Fruit fly (Drosophila melanogaster) whole organism, embryonic: ENCODE data around the gene Sptr.
A peak's percentile ranks its signal among the peaks of the same experiment; 100 is the strongest.

Experiments
- Atf-2 ChIP-seq: fragments of 200-800 bp; sonication (Bioruptor generic); optimal IDR thresholded peaks from 2 replicates; lab custom pipeline; 2016; ENCODE audit warnings: missing biosample characterization, missing genetic modification characterization
- CG10321 ChIP-seq: fragments of 200-800 bp; sonication (Bioruptor generic); IDR thresholded peaks from 2 replicates; pipeline ENCODE4 v1.3.6; 2022; ENCODE audit warnings: missing biosample characterization, missing genetic modification characterization
- CG11247 ChIP-seq: fragments of 200-800 bp; sonication (Bioruptor generic); IDR thresholded peaks from 2 replicates; pipeline ENCODE4 v1.3.6; 2022; ENCODE audit warnings: missing biosample characterization, missing genetic modification characterization
- CG12071 ChIP-seq: fragments of 200-800 bp; sonication (Bioruptor generic); optimal IDR thresholded peaks from 3 replicates; lab custom pipeline; 2018; ENCODE audit warnings: missing biosample characterization, mild to moderate bottlenecking, missing genetic modification characterization
- CG1233 ChIP-seq: fragments of 200-800 bp; sonication (Bioruptor generic); optimal IDR thresholded peaks from 4 replicates; lab custom pipeline; 2018; ENCODE audit warnings: missing biosample characterization, mild to moderate bottlenecking, missing genetic modification characterization
- CG13775 ChIP-seq: fragments of 200-800 bp; sonication (Bioruptor generic); optimal IDR thresholded peaks from 3 replicates; lab custom pipeline; 2017; ENCODE audit warnings: missing biosample characterization, mild to moderate bottlenecking, missing genetic modification characterization
- CG15073 ChIP-seq: fragments of 200-800 bp; sonication (Bioruptor generic); optimal IDR thresholded peaks from 2 replicates; lab custom pipeline; 2016; ENCODE audit warnings: missing biosample characterization, missing genetic modification characterization
- CG15479 ChIP-seq: fragments of 200-800 bp; sonication (Bioruptor generic); optimal IDR thresholded peaks from 3 replicates; lab custom pipeline; 2019; ENCODE audit warnings: missing biosample characterization, mild to moderate bottlenecking, missing genetic modification characterization, moderate library complexity
- CG1603 ChIP-seq: fragments of 200-800 bp; sonication (Bioruptor generic); optimal IDR thresholded peaks from 2 replicates; lab custom pipeline; 2019; ENCODE audit warnings: missing biosample characterization, mild to moderate bottlenecking, missing genetic modification characterization, moderate library complexity
- CG18011 ChIP-seq: fragments of 200-800 bp; sonication (Bioruptor generic); optimal IDR thresholded peaks from 2 replicates; lab custom pipeline; 2017; ENCODE audit warnings: missing biosample characterization, missing genetic modification characterization, mild to moderate bottlenecking, moderate library complexity, missing genotype
- CG32532 ChIP-seq: fragments of 200-800 bp; sonication (Bioruptor generic); IDR thresholded peaks from 2 replicates; pipeline ENCODE4 v1.3.6; 2022; ENCODE audit warnings: missing biosample characterization, missing genetic modification characterization
- CG5245 ChIP-seq: fragments of 200-800 bp; sonication (Bioruptor generic); optimal IDR thresholded peaks from 3 replicates; lab custom pipeline; 2016; ENCODE audit warnings: missing biosample characterization, missing genetic modification characterization
- CG7839 ChIP-seq: fragments of 200-800 bp; sonication (Bioruptor generic); optimal IDR thresholded peaks from 3 replicates; lab custom pipeline; 2018; ENCODE audit warnings: missing biosample characterization, mild to moderate bottlenecking, missing genetic modification characterization, moderate library complexity
- CG7928 ChIP-seq: fragments of 200-800 bp; sonication (Bioruptor generic); optimal IDR thresholded peaks from 2 replicates; lab custom pipeline; 2017; ENCODE audit warnings: missing biosample characterization, mild to moderate bottlenecking, missing genetic modification characterization
- CG8290 ChIP-seq, 3 experiments: fragments of 200-800 bp; sonication (Bioruptor generic); optimal IDR thresholded peaks; 2 replicates each; lab custom pipeline; 2016 to 2019; ENCODE audit warnings: missing biosample characterization in 3 of 3, missing genetic modification characterization in 3 of 3, mild to moderate bottlenecking in 2 of 3, moderate library complexity in 1 of 3
- CG9609 ChIP-seq: fragments of 200-800 bp; sonication (Bioruptor generic); optimal IDR thresholded peaks from 3 replicates; lab custom pipeline; 2016; ENCODE audit warnings: missing biosample characterization, missing genetic modification characterization
- CG9932 ChIP-seq: fragments of 200-800 bp; sonication (Bioruptor generic); IDR thresholded peaks from 2 replicates; pipeline ENCODE4 v1.3.6; 2022; ENCODE audit warnings: missing biosample characterization, missing genetic modification characterization
- Dbx ChIP-seq: fragments of 200-800 bp; sonication (Bioruptor generic); IDR thresholded peaks from 3 replicates; pipeline ENCODE4 v1.3.6; 2022; ENCODE audit warnings: missing biosample characterization, missing genetic modification characterization
- Ets65A ChIP-seq: fragments of 200-800 bp; sonication (Bioruptor generic); peaks from one replicate; lab custom pipeline; 2016; ENCODE audit warnings: missing biosample characterization, missing genetic modification characterization
- HLH3B ChIP-seq: fragments of 200-800 bp; sonication (Bioruptor generic); IDR thresholded peaks from 2 replicates; pipeline ENCODE4 v1.3.6; 2022; ENCODE audit warnings: missing biosample characterization, missing genetic modification characterization
- Hr3 ChIP-seq: fragments of 200-800 bp; sonication (Bioruptor generic); optimal IDR thresholded peaks from 3 replicates; lab custom pipeline; 2016; ENCODE audit warnings: missing biosample characterization, missing genetic modification characterization
- Hr39 ChIP-seq: fragments of >200 bp; optimal IDR thresholded peaks from 2 replicates; lab custom pipeline; 2017
- Hr78 ChIP-seq, 2 experiments: fragments of 200-800 bp in 1 of 2; fragments of >200 bp in 1 of 2; sonication (Bioruptor generic) in 1 of 2; optimal IDR thresholded peaks; 2 replicates each; lab custom pipeline; 2017 to 2019; ENCODE audit warnings: missing biosample characterization in 2 of 2, missing genetic modification characterization in 2 of 2, mild to moderate bottlenecking in 1 of 2, moderate library complexity in 1 of 2
- Lhr ChIP-seq: fragments of 200-800 bp; sonication (Bioruptor generic); optimal IDR thresholded peaks from 3 replicates; lab custom pipeline; 2017; ENCODE audit warnings: mild to moderate bottlenecking, missing biosample characterization, missing genetic modification reagents, missing genetic modification characterization
- Sin3A ChIP-seq: fragments of >200 bp; optimal IDR thresholded peaks from 2 replicates; lab custom pipeline; 2018
- Sry-β ChIP-seq: fragments of 200-800 bp; sonication (Bioruptor generic); optimal IDR thresholded peaks from 2 replicates; lab custom pipeline; 2018; ENCODE audit warnings: missing biosample characterization, mild to moderate bottlenecking, missing genetic modification characterization, moderate library complexity
- Trl ChIP-seq, 3 experiments: fragments of >200 bp in 2 of 3; fragments of 200-800 bp in 1 of 3; sonication (Bioruptor generic) in 1 of 3; optimal IDR thresholded peaks; 2 replicates in 1 of 3; 3 replicates in 2 of 3; lab custom pipeline; 2016 to 2017; ENCODE audit warnings: missing biosample characterization in 1 of 3, missing genetic modification characterization in 1 of 3
- Xbp1 ChIP-seq: fragments of 200-800 bp; sonication (Bioruptor generic); optimal IDR thresholded peaks from 3 replicates; lab custom pipeline; 2016; ENCODE audit warnings: missing biosample characterization, mild to moderate bottlenecking, missing genetic modification characterization
- ac ChIP-seq: fragments of 200-800 bp; sonication (Bioruptor generic); optimal IDR thresholded peaks from 3 replicates; lab custom pipeline; 2017; ENCODE audit warnings: missing biosample characterization, mild to moderate bottlenecking, missing genetic modification characterization
- amos ChIP-seq: fragments of 200-800 bp; sonication (Bioruptor generic); IDR thresholded peaks from 2 replicates; pipeline ENCODE4 v1.3.6; 2022; ENCODE audit warnings: missing biosample characterization, missing genetic modification characterization; ENCODE audit not compliant: partially characterized antibody
- ato ChIP-seq: fragments of 200-800 bp; sonication (Bioruptor generic); IDR thresholded peaks from 2 replicates; pipeline ENCODE4 v1.3.6; 2022; ENCODE audit warnings: missing biosample characterization, missing genetic modification characterization; ENCODE audit not compliant: partially characterized antibody
- caup ChIP-seq: fragments of 200-800 bp; sonication (Bioruptor generic); optimal IDR thresholded peaks from 3 replicates; lab custom pipeline; 2017; ENCODE audit warnings: missing biosample characterization, mild to moderate bottlenecking, missing genetic modification characterization, moderate library complexity; ENCODE audit not compliant: severe bottlenecking
- cg ChIP-seq: fragments of 200-800 bp; sonication (Bioruptor generic); optimal IDR thresholded peaks from 3 replicates; lab custom pipeline; 2019; ENCODE audit warnings: missing biosample characterization, mild to moderate bottlenecking, missing genetic modification characterization, moderate library complexity
- chm ChIP-seq: fragments of 200-800 bp; sonication (Bioruptor generic); IDR thresholded peaks from 2 replicates; pipeline ENCODE4 v1.3.6; 2022; ENCODE audit warnings: missing biosample characterization, missing genetic modification characterization
- ci ChIP-seq: fragments of 200-800 bp; sonication (Bioruptor generic); IDR thresholded peaks from 3 replicates; pipeline ENCODE4 v1.3.6; 2022; ENCODE audit warnings: missing biosample characterization, missing genetic modification characterization
- dati ChIP-seq: fragments of 200-800 bp; sonication (Bioruptor generic); IDR thresholded peaks from 2 replicates; pipeline ENCODE4 v1.3.6; 2022; ENCODE audit warnings: missing biosample characterization, missing genetic modification characterization
- eve ChIP-seq, 2 experiments: fragments of >200 bp; optimal IDR thresholded peaks; 2 replicates each; lab custom pipeline; 2017; ENCODE audit warnings: missing biosample characterization in 2 of 2, missing genetic modification characterization in 2 of 2
- fru ChIP-seq: fragments of >200 bp; optimal IDR thresholded peaks from 2 replicates; lab custom pipeline; 2017
- gt ChIP-seq: fragments of 200-800 bp; sonication (Bioruptor generic); IDR thresholded peaks from 2 replicates; pipeline ENCODE4 v1.3.6; 2022; ENCODE audit warnings: missing biosample characterization, missing genetic modification characterization
- her ChIP-seq: fragments of 200-800 bp; sonication (Bioruptor generic); optimal IDR thresholded peaks from 2 replicates; lab custom pipeline; 2016; ENCODE audit warnings: missing biosample characterization, missing genetic modification characterization
- lbe ChIP-seq: fragments of 200-800 bp; sonication (Bioruptor generic); optimal IDR thresholded peaks from 2 replicates; lab custom pipeline; 2016; ENCODE audit warnings: missing biosample characterization, mild to moderate bottlenecking, missing genetic modification characterization
- lov ChIP-seq, 2 experiments: fragments of 200-800 bp in 1 of 2; fragments of >200 bp in 1 of 2; sonication (Bioruptor generic) in 1 of 2; IDR thresholded peaks in 1 of 2; optimal IDR thresholded peaks in 1 of 2; 2 replicates in 1 of 2; 3 replicates in 1 of 2; pipeline versions ENCODE4 v1.3.6 to Lab custom; 2017 to 2022; ENCODE audit warnings: missing biosample characterization in 1 of 2, missing genetic modification characterization in 1 of 2
- luna ChIP-seq: fragments of 200-800 bp; sonication (Bioruptor generic); optimal IDR thresholded peaks from 2 replicates; lab custom pipeline; 2016; ENCODE audit warnings: missing biosample characterization, missing genetic modification characterization
- nau ChIP-seq: fragments of 200-800 bp; sonication (Bioruptor generic); optimal IDR thresholded peaks from 3 replicates; lab custom pipeline; 2017; ENCODE audit warnings: missing biosample characterization, mild to moderate bottlenecking, missing genetic modification characterization, missing genetic modification reagents
- peb ChIP-seq: fragments of 200-800 bp; sonication (Bioruptor generic); IDR thresholded peaks from 2 replicates; pipeline ENCODE4 v1.3.6; 2022; ENCODE audit warnings: missing biosample characterization, missing genetic modification characterization
- pfk ChIP-seq: fragments of 200-800 bp; sonication (Bioruptor generic); optimal IDR thresholded peaks from 2 replicates; lab custom pipeline; 2018; ENCODE audit warnings: missing biosample characterization, mild to moderate bottlenecking, missing genetic modification characterization, moderate library complexity
- pho ChIP-seq: fragments of 200-800 bp; sonication (Bioruptor generic); optimal IDR thresholded peaks from 2 replicates; lab custom pipeline; 2016; ENCODE audit warnings: missing biosample characterization, missing genetic modification characterization
- seq ChIP-seq: fragments of 200-800 bp; sonication (Bioruptor generic); IDR thresholded peaks from 2 replicates; pipeline ENCODE4 v1.3.6; 2022; ENCODE audit warnings: missing biosample characterization, missing genetic modification characterization
- sisA ChIP-seq: fragments of 200-800 bp; sonication (Bioruptor generic); IDR thresholded peaks from 2 replicates; pipeline ENCODE4 v1.3.6; 2022; ENCODE audit warnings: missing biosample characterization, missing genetic modification characterization
- sob ChIP-seq: fragments of 200-800 bp; sonication (Bioruptor generic); IDR thresholded peaks from 2 replicates; pipeline ENCODE4 v1.3.6; 2022; ENCODE audit warnings: missing biosample characterization, missing genetic modification characterization
- zfh2 ChIP-seq: fragments of 200-800 bp; sonication (Bioruptor generic); optimal IDR thresholded peaks from 2 replicates; lab custom pipeline; 2016; ENCODE audit warnings: missing biosample characterization, missing genetic modification characterization

Sptr gene

DNA sequence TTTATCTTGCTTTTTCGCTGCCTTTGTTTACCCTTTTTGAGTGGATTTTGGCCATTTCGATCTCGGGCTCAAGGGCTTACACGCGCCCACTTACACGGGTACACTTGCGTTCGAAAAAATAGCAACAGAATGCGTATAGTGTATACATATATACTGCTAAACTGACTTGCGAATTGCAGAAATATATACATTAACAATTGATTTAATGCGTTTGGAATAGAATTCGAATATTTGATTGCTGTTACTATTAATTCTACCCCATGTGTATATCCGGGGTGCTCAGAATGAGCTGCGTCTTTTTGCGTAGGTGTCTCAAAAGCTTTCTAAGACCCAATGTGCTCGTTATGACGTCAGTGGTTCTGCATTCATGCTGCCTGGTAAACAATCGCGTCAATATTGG is 29.2 kb upstream of the Sptr start (continued):
- no peak for TF ChIP-seq Xbp1 (GFP tag; lab: Kevin White, UChicago)
- no peak for TF ChIP-seq CG18011 (GFP tag; lab: Kevin White, UChicago)
- no peak for TF ChIP-seq ato (GFP tag; lab: Robert Waterston, UW)
- TF ChIP-seq CG5245 (GFP tag; lab: Kevin White, UChicago): no peak
- TF ChIP-seq CG7928 (GFP tag; lab: Kevin White, UChicago): no peak
- no peak for TF ChIP-seq Sin3A (lab: Kevin White, UChicago)
- peak; percentile 72 for TF ChIP-seq CG32532 (GFP tag; lab: Robert Waterston, UW)
- TF ChIP-seq Trl (optimal IDR thresholded peaks at IDR 0.05; lab: Kevin White, UChicago): no peak
- TF ChIP-seq Trl (GFP tag; optimal IDR thresholded peaks at IDR 0.05; lab: Kevin White, UChicago): peak; percentile 12
- TF ChIP-seq pfk (GFP tag; lab: Kevin White, UChicago): no peak
- no peak for TF ChIP-seq luna (GFP tag; lab: Kevin White, UChicago)
- TF ChIP-seq peb: no peak
- TF ChIP-seq lbe: no peak
- TF ChIP-seq gt (GFP tag; lab: Robert Waterston, UW): no peak
- peak; percentile 21 for TF ChIP-seq nau (GFP tag; lab: Kevin White, UChicago)
- peak; percentile 38; the same call in 1 of the 2 replicates for TF ChIP-seq CG11247 (GFP tag; lab: Robert Waterston, UW)
- peak; percentile 65 for TF ChIP-seq CG9932 (GFP tag; lab: Robert Waterston, UW)
- TF ChIP-seq chm (GFP tag; lab: Robert Waterston, UW): no peak; the same call in 1 of the 2 replicates
- TF ChIP-seq zfh2 (GFP tag; lab: Kevin White, UChicago): peak; percentile 32
- TF ChIP-seq CG1603 (tag; lab: Kevin White, UChicago): peak; percentile 59
- no peak for TF ChIP-seq eve (GFP tag; optimal IDR thresholded peaks at IDR 0.05; lab: Kevin White, UChicago)
- TF ChIP-seq CG8290 (GFP tag; optimal IDR thresholded peaks at IDR 0.05; lab: Kevin White, UChicago): no peak
- TF ChIP-seq CG8290 (tag; optimal IDR thresholded peaks at IDR 0.05; lab: Kevin White, UChicago): peak in 1 of 2 experiments; percentile 87
- TF ChIP-seq ci (GFP tag; lab: Robert Waterston, UW): peak; percentile 26; the same call in 1 of the 3 replicates
- no peak for TF ChIP-seq fru (lab: Kevin White, UChicago)
- TF ChIP-seq CG12071: peak; percentile 51
- TF ChIP-seq CG10321 (GFP tag; lab: Robert Waterston, UW): no peak
- TF ChIP-seq HLH3B (GFP tag; lab: Robert Waterston, UW): peak; percentile 16; the same call in 1 of the 2 replicates
- TF ChIP-seq CG9609 (GFP tag; lab: Kevin White, UChicago): no peak
- TF ChIP-seq sisA (GFP tag; lab: Robert Waterston, UW): no peak
- peak; percentile 71 for TF ChIP-seq Ets65A (GFP tag; lab: Kevin White, UChicago)
- peak; percentile 43 for TF ChIP-seq caup
- no peak for TF ChIP-seq CG15479 (GFP tag; lab: Kevin White, UChicago)
- no peak for TF ChIP-seq amos (GFP tag; lab: Robert Waterston, UW)
- TF ChIP-seq seq (GFP tag; lab: Robert Waterston, UW): peak; percentile 42; the same call in 1 of the 2 replicates
- no peak for TF ChIP-seq cg (GFP tag; lab: Kevin White, UChicago)
- peak; percentile 51 for TF ChIP-seq pho (GFP tag; lab: Kevin White, UChicago)
- no peak for TF ChIP-seq Atf-2
- TF ChIP-seq CG7839 (tag; lab: Kevin White, UChicago): peak; percentile 68
- no peak for TF ChIP-seq Lhr
- TF ChIP-seq CG1233: peak; percentile 2
- TF ChIP-seq Dbx (GFP tag; lab: Robert Waterston, UW): peak; percentile 68; the same call in 1 of the 3 replicates
- TF ChIP-seq Hr39: no peak
- TF ChIP-seq Sry-β (GFP tag; lab: Kevin White, UChicago): no peak
- TF ChIP-seq dati (GFP tag; lab: Robert Waterston, UW): no peak
- TF ChIP-seq Hr3 (GFP tag; lab: Kevin White, UChicago): no peak
- TF ChIP-seq Hr78 (GFP tag; optimal IDR thresholded peaks at IDR 0.05; lab: Kevin White, UChicago): no peak
- peak; percentile 50; the same call in 1 of the 2 replicates for TF ChIP-seq sob (GFP tag; lab: Robert Waterston, UW)
- no peak for TF ChIP-seq CG13775 (GFP tag; lab: Kevin White, UChicago)
- TF ChIP-seq her (GFP tag; lab: Kevin White, UChicago): peak; percentile 41
- TF ChIP-seq ac: no peak
- TF ChIP-seq CG15073 (GFP tag; lab: Kevin White, UChicago): no peak
- no peak for TF ChIP-seq lov (optimal IDR thresholded peaks at IDR 0.05; lab: Kevin White, UChicago)
- no peak for TF ChIP-seq lov (GFP tag; IDR thresholded peaks at IDR 0.05; lab: Robert Waterston, UW)
